Worm (Caenorhabditis elegans): ENCODE results near the gene ekl-6.

DNA sequence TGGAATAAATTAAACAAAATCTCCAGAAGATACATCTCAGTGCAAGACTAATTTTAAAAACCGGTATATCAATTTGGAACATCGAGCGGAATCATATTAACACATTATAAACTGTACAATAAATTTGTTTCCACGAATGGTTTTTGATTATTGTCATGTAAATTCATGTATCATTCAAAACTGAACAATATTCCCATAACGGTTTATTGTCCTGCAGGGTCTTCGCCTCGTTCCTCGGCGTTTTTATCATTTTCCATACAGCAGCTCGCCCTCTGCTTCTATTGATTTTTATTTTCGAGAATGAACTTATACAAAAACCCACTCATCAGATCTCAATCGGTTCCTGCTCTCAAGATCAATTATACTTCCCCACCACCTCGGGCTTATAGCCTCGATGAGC, 5.2 kb upstream of the ekl-6 start, which contains the start of gene T16G12.8:
- no peak for TF ChIP-seq tra-4 (tag; optimal IDR thresholded peaks at IDR 0.05)
- no peak for TF ChIP-seq scrt-1 (GFP tag; IDR thresholded peaks at IDR 0.05)
- no peak for TF ChIP-seq ama-1 (optimal IDR thresholded peaks at IDR 0.05)
- TF ChIP-seq F13C5.2 (tag; optimal IDR thresholded peaks at IDR 0.05) = no peak
- TF ChIP-seq flt-1 (GFP tag; IDR thresholded peaks at IDR 0.05) = no peak
- no peak for TF ChIP-seq ets-7 (tag; optimal IDR thresholded peaks at IDR 0.05)
- no peak for TF ChIP-seq aly-1 (tag; optimal IDR thresholded peaks at IDR 0.05)
- TF ChIP-seq ceh-13 (GFP tag; optimal IDR thresholded peaks at IDR 0.05) = no peak
- no peak for TF ChIP-seq hmbx-1 (tag; optimal IDR thresholded peaks at IDR 0.05)
- no peak for TF ChIP-seq hnd-1 (tag; optimal IDR thresholded peaks at IDR 0.05)
- TF ChIP-seq hmg-4 (GFP tag; optimal IDR thresholded peaks at IDR 0.05) = no peak
- no peak for TF ChIP-seq ceh-36 (tag; optimal IDR thresholded peaks at IDR 0.05)
- TF ChIP-seq B0310.2 (tag; optimal IDR thresholded peaks at IDR 0.05) = no peak
